Fruit fly (Drosophila melanogaster): Measurements from ENCODE around the gene CG3604.
A peak's percentile ranks its signal among the peaks of the same experiment; 100 is the strongest.

CG3604 gene

DNA sequence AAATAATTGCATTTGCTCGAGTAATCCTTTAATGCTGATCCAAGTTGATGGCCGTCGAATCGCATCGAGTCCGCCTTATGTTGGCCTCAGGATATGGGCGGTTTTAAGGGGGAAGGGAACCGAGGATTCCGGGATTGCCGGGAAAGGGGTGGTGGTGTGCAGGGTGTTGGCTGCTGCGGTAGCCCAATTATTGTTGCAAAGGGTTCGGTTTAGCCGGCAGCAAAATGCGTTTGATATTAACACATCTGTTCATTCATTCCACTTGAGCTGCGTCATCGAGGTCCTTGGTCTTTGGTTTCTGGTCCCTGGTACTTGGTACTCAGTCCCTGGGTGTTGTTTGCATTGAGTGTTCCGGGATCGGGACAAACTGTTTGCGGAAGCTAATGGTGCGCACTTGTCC is 16.3 kb downstream of the CG3604 start:
- TF ChIP-seq esn (GFP tag; optimal IDR thresholded peaks at IDR 0.05) (no peak), CG32006 (GFP tag; optimal IDR thresholded peaks at IDR 0.05) (no peak), CG7368 (GFP tag; optimal IDR thresholded peaks at IDR 0.05) (no peak), CG11902 (GFP tag; optimal IDR thresholded peaks at IDR 0.05) (no peak), CG4318 (GFP tag; optimal IDR thresholded peaks at IDR 0.05) (no peak), Gug (GFP tag; IDR thresholded peaks at IDR 0.05) (no peak), CG8319 (GFP tag; optimal IDR thresholded peaks at IDR 0.05) (no peak), CG8119 (GFP tag; IDR thresholded peaks at IDR 0.05) (no peak), Blimp-1 (GFP tag; optimal IDR thresholded peaks at IDR 0.05) (no peak)

dm6 chr2L:3675770-3676169 is 21.9 kb downstream of the CG3604 start:
- TF ChIP-seq CG3919 (GFP tag; optimal IDR thresholded peaks at IDR 0.05) (no peak), svp (GFP tag) (peak; percentile 29)

dm6 chr2L:3670481-3670880 is 27.2 kb downstream of the CG3604 start, which contains the start of gene Sfp24Bc:
Sfp24Bc (minus strand) TSS chr2L:3670581.
- no peak for TF ChIP-seq Ets21C (GFP tag; optimal IDR thresholded peaks at IDR 0.05)
- peak; percentile 40 for TF ChIP-seq svp (GFP tag)

- TF ChIP-seq fd59A (GFP tag; optimal IDR thresholded peaks at IDR 0.05) (no peak), Lpt (GFP tag; optimal IDR thresholded peaks at IDR 0.05) (no peak), CG6854 (GFP tag; optimal IDR thresholded peaks at IDR 0.05) (no peak), Eip78C (GFP tag) (no peak), svp (GFP tag) (no peak), cyc (GFP tag; optimal IDR thresholded peaks at IDR 0.05) (no peak), Hr38 (GFP tag; optimal IDR thresholded peaks at IDR 0.05) (no peak), salr (GFP tag; optimal IDR thresholded peaks at IDR 0.05) (no peak), CG10631 (GFP tag; optimal IDR thresholded peaks at IDR 0.05) (no peak), achi (GFP tag; optimal IDR thresholded peaks at IDR 0.05) (no peak), Ets21C (GFP tag; optimal IDR thresholded peaks at IDR 0.05) (no peak), Sox102F (GFP tag; optimal IDR thresholded peaks at IDR 0.05) (no peak), dac (GFP tag; optimal IDR thresholded peaks at IDR 0.05) (no peak), net (GFP tag; optimal IDR thresholded peaks at IDR 0.05) (no peak), CG3032 (tag; optimal IDR thresholded peaks at IDR 0.05) (no peak), CG32006 (GFP tag; optimal IDR thresholded peaks at IDR 0.05) (no peak), esn (GFP tag; optimal IDR thresholded peaks at IDR 0.05) (no peak), CG8119 (GFP tag; IDR thresholded peaks at IDR 0.05) (no peak), CG6163 (GFP tag; IDR thresholded peaks at IDR 0.05) (no peak)
These were observed 28.0 kb downstream of the CG3604 start, which contains the start of gene Sfp24Bb for dm6 chr2L:3669675-3670074. Sfp24Bb (minus strand) TSS chr2L:3669775.

DNA sequence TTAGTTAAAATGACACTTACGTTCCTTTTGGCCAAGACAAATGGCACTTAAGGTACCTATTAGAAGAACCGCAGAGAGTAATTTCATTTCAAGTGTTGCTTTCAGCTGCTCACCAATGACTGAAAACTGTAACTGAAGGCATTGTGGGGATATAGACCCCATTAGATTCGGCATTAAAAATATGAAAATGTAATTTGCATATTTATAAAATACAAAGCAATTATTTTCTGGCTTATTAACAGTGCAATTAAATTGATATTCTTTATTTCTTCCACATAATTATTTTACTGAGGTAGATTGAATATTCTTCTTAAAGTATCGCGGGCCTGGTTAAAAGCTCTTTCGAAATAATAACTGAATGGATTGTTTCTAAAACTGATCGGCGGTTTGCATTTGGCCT is 28.6 kb downstream of the CG3604 start, which contains the start of gene Sfp24Bd:
Sfp24Bd (minus strand) TSS at position 101 of the 400 bp plus-strand sequence.
- TF ChIP-seq CG11294 (GFP tag; IDR thresholded peaks at IDR 0.05) (no peak), CG10669 (GFP tag; optimal IDR thresholded peaks at IDR 0.05) (no peak), CG8632 (GFP tag; optimal IDR thresholded peaks at IDR 0.05) (no peak), CG8319 (GFP tag; optimal IDR thresholded peaks at IDR 0.05) (no peak), Hr38 (GFP tag; optimal IDR thresholded peaks at IDR 0.05) (no peak), CG6854 (GFP tag; optimal IDR thresholded peaks at IDR 0.05) (no peak), CG3032 (tag; optimal IDR thresholded peaks at IDR 0.05) (no peak)

DNA sequence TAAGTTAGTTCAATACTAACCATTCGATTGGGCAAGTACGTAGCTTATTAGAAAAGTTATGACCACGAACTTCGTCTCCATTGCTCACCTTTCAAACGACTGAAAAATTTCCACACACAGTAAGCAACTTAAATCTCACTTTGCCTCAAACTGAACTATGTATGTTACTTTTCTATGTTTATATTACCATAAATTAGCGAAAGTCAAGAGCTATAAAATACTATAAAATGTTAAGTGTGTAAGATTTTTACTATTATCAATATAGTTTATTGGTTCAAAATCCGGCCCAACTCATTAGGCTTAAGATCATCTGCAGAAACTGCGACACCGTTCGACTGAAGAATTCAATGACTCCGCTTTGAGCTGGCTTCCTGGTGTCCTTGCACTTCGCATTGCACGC is 29.2 kb downstream of the CG3604 start, which contains the start of gene Sfp24Ba:
Sfp24Ba (minus strand) TSS at position 101 of the 400 bp plus-strand sequence.
- TF ChIP-seq Sox14 (GFP tag; optimal IDR thresholded peaks at IDR 0.05) (no peak), CG4318 (GFP tag; optimal IDR thresholded peaks at IDR 0.05) (no peak), Lpt (GFP tag; optimal IDR thresholded peaks at IDR 0.05) (no peak), CG6808 (GFP tag; optimal IDR thresholded peaks at IDR 0.05) (no peak), CG11902 (GFP tag; optimal IDR thresholded peaks at IDR 0.05) (no peak), CG8119 (GFP tag; IDR thresholded peaks at IDR 0.05) (no peak), Met (GFP tag; optimal IDR thresholded peaks at IDR 0.05) (no peak), CG16779 (tag; optimal IDR thresholded peaks at IDR 0.05) (no peak), CG6163 (GFP tag; IDR thresholded peaks at IDR 0.05) (no peak), CG1621 (tag; optimal IDR thresholded peaks at IDR 0.05) (no peak), pdm3 (GFP tag; optimal IDR thresholded peaks at IDR 0.05) (no peak), Hr4 (GFP tag; optimal IDR thresholded peaks at IDR 0.05) (no peak), Sox102F (GFP tag; optimal IDR thresholded peaks at IDR 0.05) (no peak), Gug (GFP tag; IDR thresholded peaks at IDR 0.05) (no peak), fkh (GFP tag; optimal IDR thresholded peaks at IDR 0.05) (no peak), Eip75B (GFP tag; optimal IDR thresholded peaks at IDR 0.05) (no peak), Sox15 (GFP tag; optimal IDR thresholded peaks at IDR 0.05) (no peak), Ets21C (GFP tag; optimal IDR thresholded peaks at IDR 0.05) (no peak), CG9139 (GFP tag; optimal IDR thresholded peaks at IDR 0.05) (no peak)
